Worm (Caenorhabditis elegans) whole organism, L4/young adult: ENCODE measurements around the gene scl-27.

Experiments used
- dao-5 ChIP-seq: sonication (generic microtip); optimal IDR thresholded peaks from 2 replicates; lab custom pipeline; 2016; ENCODE audit warnings: missing genotype, missing genetic modification characterization, moderate library complexity, missing compliant biosample characterization
- him-1 ChIP-seq: sonication (generic microtip); optimal IDR thresholded peaks from 2 replicates; lab custom pipeline; 2016; ENCODE audit warnings: missing genotype, missing genetic modification reagents, missing genetic modification characterization, missing compliant biosample characterization

ce11 chrV:450757-451501 is 51.1 kb downstream of the scl-27 start, which contains the start of gene nhr-123:
- no peak for TF ChIP-seq dao-5 (tag; lab: Kevin White, UChicago)
- TF ChIP-seq him-1 (tag; lab: Kevin White, UChicago), result no peak
